Worm (Caenorhabditis elegans) whole organism, L4 larva: ENCODE data around the gene srx-17.

Source experiments
- D1046.2 ChIP-seq: fragments of 200-800 bp; sonication (Bioruptor generic); IDR thresholded peaks from 2 replicates; pipeline ENCODE4 v1.3.6; 2022; ENCODE audit warnings: missing genetic modification characterization, missing compliant biosample characterization
- F26F4.8 ChIP-seq: fragments of 200-800 bp; sonication (Bioruptor generic); conservative IDR thresholded peaks from 2 replicates; pipeline ENCODE4 v1.3.6; 2022; ENCODE audit warnings: missing genetic modification characterization, missing compliant biosample characterization
- F37D6.2 ChIP-seq: sonication (generic microtip); optimal IDR thresholded peaks from 2 replicates; lab custom pipeline; 2016; ENCODE audit warnings: mild to moderate bottlenecking, missing genetic modification characterization, missing compliant biosample characterization
- F44E2.7 ChIP-seq: fragments of 200-800 bp; sonication (Bioruptor generic); IDR thresholded peaks from 2 replicates; pipeline ENCODE4 v2.1.2; 2022; ENCODE audit warnings: missing genetic modification characterization, missing compliant biosample characterization
- Y5F2A.4 ChIP-seq: fragments of 200-800 bp; sonication (Bioruptor generic); optimal IDR thresholded peaks from 2 replicates; lab custom pipeline; 2018; ENCODE audit warnings: mild to moderate bottlenecking, missing genetic modification characterization, missing compliant biosample characterization
- ZK337.2 ChIP-seq: fragments of 200-800 bp; sonication (Bioruptor generic); IDR thresholded peaks from 2 replicates; pipeline ENCODE4 v1.3.6; 2022; ENCODE audit warnings: missing genetic modification reagents, missing genetic modification characterization, missing compliant biosample characterization
- aha-1 ChIP-seq: fragments of 150-350 bp; peaks from one replicate; lab custom pipeline; 2014; ENCODE audit warnings: missing biosample characterization, missing genetic modification characterization
- ceh-20 ChIP-seq: fragments of 200-800 bp; sonication (Bioruptor generic); IDR thresholded peaks from 2 replicates; pipeline ENCODE4 v1.3.6; 2022; ENCODE audit warnings: missing genetic modification reagents, missing genetic modification characterization, missing compliant biosample characterization
- ceh-28 ChIP-seq: fragments of 150-350 bp; optimal IDR thresholded peaks from 2 replicates; lab custom pipeline; 2014; ENCODE audit warnings: missing biosample characterization, missing genetic modification reagents, missing genetic modification characterization
- ceh-32 ChIP-seq: sonication (generic microtip); optimal IDR thresholded peaks from 2 replicates; lab custom pipeline; 2016; ENCODE audit warnings: mild to moderate bottlenecking, missing genetic modification characterization, missing compliant biosample characterization; ENCODE audit not compliant: poor library complexity
- ceh-62 ChIP-seq: sonication (generic microtip); optimal IDR thresholded peaks from 2 replicates; lab custom pipeline; 2017; ENCODE audit warnings: missing biosample characterization, missing genetic modification characterization
- ces-1 ChIP-seq: fragments of 150-350 bp; sonication (generic microtip); optimal IDR thresholded peaks from 4 replicates; lab custom pipeline; 2014; ENCODE audit warnings: missing biosample characterization, missing genetic modification reagents, missing genetic modification characterization
- ctbp-1 ChIP-seq: fragments of 200-800 bp; sonication (Bioruptor generic); IDR thresholded peaks from 2 replicates; pipeline ENCODE4 v1.3.6; 2022; ENCODE audit warnings: missing genetic modification reagents, missing genetic modification characterization, missing compliant biosample characterization
- daf-16 ChIP-seq, 3 experiments: sonication (generic microtip); optimal IDR thresholded peaks; 2 replicates each; lab custom pipeline; 2016 to 2017; ENCODE audit warnings: missing genetic modification characterization in 3 of 3, missing genetic modification reagents in 3 of 3, mild to moderate bottlenecking in 2 of 3, missing compliant biosample characterization in 2 of 3, missing biosample characterization in 1 of 3, moderate library complexity in 1 of 3
- daf-8 ChIP-seq: fragments of 200-800 bp; sonication (Bioruptor generic); IDR thresholded peaks from 2 replicates; pipeline ENCODE4 v1.3.6; 2022; ENCODE audit warnings: missing genetic modification characterization, missing compliant biosample characterization
- dpl-1 ChIP-seq: fragments of 150-350 bp; optimal IDR thresholded peaks from 2 replicates; lab custom pipeline; 2014; ENCODE audit warnings: missing biosample characterization, missing genetic modification reagents, missing genetic modification characterization
- egl-27 ChIP-seq: sonication (generic microtip); optimal IDR thresholded peaks from 3 replicates; lab custom pipeline; 2017; ENCODE audit warnings: missing biosample characterization, missing genetic modification reagents, missing genetic modification characterization
- fkh-10 ChIP-seq: fragments of 150-350 bp; optimal IDR thresholded peaks from 2 replicates; lab custom pipeline; 2014; ENCODE audit warnings: missing biosample characterization, missing genetic modification reagents, missing genetic modification characterization
- gei-8 ChIP-seq: fragments of 200-800 bp; sonication (Bioruptor generic); optimal IDR thresholded peaks from 2 replicates; lab custom pipeline; 2018; ENCODE audit warnings: mild to moderate bottlenecking, missing genetic modification characterization, missing compliant biosample characterization
- hif-1 ChIP-seq, 2 experiments: sonication (generic microtip); optimal IDR thresholded peaks; 2 replicates each; lab custom pipeline; 2016 to 2017; ENCODE audit warnings: missing compliant biosample characterization in 2 of 2, missing genetic modification characterization in 2 of 2, missing genetic modification reagents in 2 of 2, missing genotype in 2 of 2, mild to moderate bottlenecking in 1 of 2
- hlh-11 ChIP-seq: fragments of 200-800 bp; sonication (Bioruptor generic); optimal IDR thresholded peaks from 2 replicates; lab custom pipeline; 2018; ENCODE audit warnings: mild to moderate bottlenecking, missing genetic modification characterization, missing compliant biosample characterization
- hlh-30 ChIP-seq: sonication (generic microtip); optimal IDR thresholded peaks from 2 replicates; lab custom pipeline; 2017; ENCODE audit warnings: antibody characterized with exemption, mild to moderate bottlenecking, missing genetic modification characterization, missing compliant biosample characterization; ENCODE audit not compliant: insufficient read depth
- lim-7 ChIP-seq: fragments of 200-800 bp; sonication (Bioruptor generic); IDR thresholded peaks from 2 replicates; pipeline ENCODE4 v1.3.6; 2022; ENCODE audit warnings: missing genetic modification characterization, missing compliant biosample characterization
- lin-1 ChIP-seq: fragments of 200-800 bp; sonication (Bioruptor generic); IDR thresholded peaks from 2 replicates; pipeline ENCODE4 v1.3.6; 2022; ENCODE audit warnings: missing genetic modification reagents, missing genetic modification characterization, missing compliant biosample characterization
- lin-15B ChIP-seq: fragments of 150-350 bp; sonication (generic microtip); optimal IDR thresholded peaks from 3 replicates; lab custom pipeline; 2014; ENCODE audit warnings: missing biosample characterization, missing genetic modification characterization
- lsy-2 ChIP-seq, 2 experiments: fragments of 150-350 bp in 1 of 2; sonication (generic microtip) in 1 of 2; optimal IDR thresholded peaks; 2 replicates each; lab custom pipeline; 2014 to 2017; ENCODE audit warnings: missing biosample characterization in 2 of 2, missing genetic modification characterization in 2 of 2
- madf-5 ChIP-seq, 2 experiments: fragments of 200-800 bp; sonication (Bioruptor generic); IDR thresholded peaks; 2 replicates each; pipeline ENCODE4 v1.3.6; 2022; ENCODE audit warnings: missing compliant biosample characterization in 2 of 2, missing genetic modification characterization in 2 of 2
- madf-9 ChIP-seq: fragments of 200-800 bp; sonication (Bioruptor generic); conservative IDR thresholded peaks from 2 replicates; pipeline ENCODE4 v1.3.6; 2022; ENCODE audit warnings: missing genetic modification reagents, missing genetic modification characterization, missing compliant biosample characterization
- mdl-1 ChIP-seq, 2 experiments: fragments of 150-350 bp in 1 of 2; sonication (generic microtip) in 1 of 2; optimal IDR thresholded peaks; 2 replicates each; lab custom pipeline; 2014 to 2017; ENCODE audit warnings: missing biosample characterization in 2 of 2, missing genetic modification characterization in 2 of 2
- mes-2 ChIP-seq: sonication (generic microtip); optimal IDR thresholded peaks from 2 replicates; lab custom pipeline; 2016; ENCODE audit warnings: missing genotype, mild to moderate bottlenecking, missing genetic modification characterization, missing compliant biosample characterization; ENCODE audit not compliant: poor library complexity, severe bottlenecking
- nhr-102 ChIP-seq: sonication (generic microtip); optimal IDR thresholded peaks from 2 replicates; lab custom pipeline; 2016; ENCODE audit warnings: mild to moderate bottlenecking, missing genetic modification characterization, moderate library complexity, missing compliant biosample characterization
- nhr-111 ChIP-seq: fragments of 200-800 bp; sonication (Bioruptor generic); optimal IDR thresholded peaks from 2 replicates; lab custom pipeline; 2018; ENCODE audit warnings: mild to moderate bottlenecking, missing genetic modification characterization, missing compliant biosample characterization
- nhr-28 ChIP-seq: fragments of 150-350 bp; optimal IDR thresholded peaks from 2 replicates; lab custom pipeline; 2014; ENCODE audit warnings: missing biosample characterization, missing genetic modification characterization
- saeg-2 ChIP-seq: fragments of 200-800 bp; sonication (Bioruptor generic); IDR thresholded peaks from 2 replicates; pipeline ENCODE4 v1.3.6; 2022; ENCODE audit warnings: missing genetic modification reagents, missing genetic modification characterization, missing compliant biosample characterization
- sdz-12 ChIP-seq: fragments of 200-800 bp; sonication (Bioruptor generic); optimal IDR thresholded peaks from 2 replicates; lab custom pipeline; 2018; ENCODE audit warnings: mild to moderate bottlenecking, missing genetic modification characterization, missing compliant biosample characterization
- set-16 ChIP-seq: fragments of 200-800 bp; sonication (Bioruptor generic); IDR thresholded peaks from 2 replicates; pipeline ENCODE4 v1.3.6; 2022; ENCODE audit warnings: missing genetic modification reagents, missing genetic modification characterization, missing compliant biosample characterization
- spr-3 ChIP-seq: fragments of 200-800 bp; sonication (Bioruptor generic); optimal IDR thresholded peaks from 2 replicates; lab custom pipeline; 2018; ENCODE audit warnings: mild to moderate bottlenecking, missing genetic modification characterization, missing compliant biosample characterization
- unc-62 ChIP-seq, 3 experiments: fragments of 150-350 bp in 1 of 3; sonication (generic microtip); optimal IDR thresholded peaks in 2 of 3; peaks in 1 of 3; 1 replicate in 1 of 3; 2 replicates in 2 of 3; lab custom pipeline; 2014 to 2017; ENCODE audit warnings: missing biosample characterization in 3 of 3, missing genetic modification characterization in 3 of 3, missing genetic modification reagents in 3 of 3, missing genotype in 1 of 3
- zip-2 ChIP-seq: fragments of 150-350 bp; optimal IDR thresholded peaks from 2 replicates; lab custom pipeline; 2014; ENCODE audit warnings: missing biosample characterization, missing genetic modification characterization

Gene srx-17

DNA sequence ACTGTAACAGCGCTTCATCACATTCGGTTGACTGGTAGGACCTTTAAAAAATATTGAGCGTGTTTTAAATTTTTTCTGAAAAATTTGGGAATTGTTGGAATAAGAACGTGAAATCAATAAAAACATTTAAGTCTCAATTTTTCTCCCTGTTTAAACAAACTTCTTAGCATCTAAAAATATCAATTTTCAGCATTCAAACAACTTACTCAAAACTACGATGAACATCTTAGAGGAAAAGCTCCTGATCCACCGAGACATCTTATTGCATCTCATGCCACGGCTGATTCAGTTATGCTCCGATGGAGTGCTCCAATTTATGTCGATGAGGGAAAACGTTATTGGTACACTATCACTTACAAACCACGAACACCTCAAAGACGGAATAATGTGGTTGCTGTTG, 41.8 kb upstream of the srx-17 start:
- TF ChIP-seq gei-8 (GFP tag; lab: Kevin White, UChicago) (no peak), nhr-102 (tag; lab: Kevin White, UChicago) (no peak), spr-3 (GFP tag; lab: Kevin White, UChicago) (no peak), nhr-111 (GFP tag; lab: Kevin White, UChicago) (no peak), unc-62 (GFP tag; optimal IDR thresholded peaks at IDR 0.05 in 1 of 2; lab: Kevin White, UChicago) (peak in 1 of 2 experiments; percentile 92), unc-62 (tag; optimal IDR thresholded peaks at IDR 0.05; lab: Kevin White, UChicago) (no peak), mdl-1 (tag; optimal IDR thresholded peaks at IDR 0.05; lab: Kevin White, UChicago) (no peak), Y5F2A.4 (GFP tag; lab: Kevin White, UChicago) (no peak)

- TF ChIP-seq fkh-10 (GFP tag; lab: Kevin White, UChicago), result no peak
- TF ChIP-seq hlh-30 (tag; lab: Kevin White, UChicago), result peak; percentile 36
- TF ChIP-seq madf-5 (GFP tag; IDR thresholded peaks at IDR 0.05; lab: Robert Waterston, UW), result no peak
- no peak for TF ChIP-seq F44E2.7 (GFP tag; lab: Robert Waterston, UW)
- TF ChIP-seq set-16 (GFP tag; lab: Robert Waterston, UW), result peak; percentile 77
- TF ChIP-seq unc-62 (GFP tag; optimal IDR thresholded peaks at IDR 0.05 in 1 of 2; lab: Kevin White, UChicago), result peak in 1 of 2 experiments; percentile 82
- no peak for TF ChIP-seq unc-62 (tag; optimal IDR thresholded peaks at IDR 0.05; lab: Kevin White, UChicago)
- TF ChIP-seq lin-1 (GFP tag; lab: Robert Waterston, UW), result no peak
Measured at ce11 chrV:13803902-13804301, 37.1 kb upstream of the srx-17 start, which contains the start of gene swan-2. Gene swan-2, minus strand, starts transcription at chrV:13804281.

ce11 chrV:13807232-13807631, 33.8 kb upstream of the srx-17 start, which contains the start of gene swan-1:
Gene swan-1, minus strand, starts transcription at chrV:13807237.
- TF ChIP-seq zip-2 (tag; lab: Kevin White, UChicago) (no peak), F26F4.8 (GFP tag; lab: Robert Waterston, UW) (no peak), hif-1 (tag; optimal IDR thresholded peaks at IDR 0.05; lab: Kevin White, UChicago) (no peak), daf-16 (GFP tag; optimal IDR thresholded peaks at IDR 0.05; lab: Kevin White, UChicago) (peak in 1 of 2 experiments; percentile 3), daf-16 (tag; optimal IDR thresholded peaks at IDR 0.05; lab: Kevin White, UChicago) (no peak), madf-5 (GFP tag; IDR thresholded peaks at IDR 0.05; lab: Robert Waterston, UW) (no peak), lsy-2 (tag; optimal IDR thresholded peaks at IDR 0.05; lab: Kevin White, UChicago) (peak in 1 of 2 experiments; percentile 9), hlh-11 (tag; lab: Kevin White, UChicago) (peak; percentile 1), sdz-12 (GFP tag; lab: Kevin White, UChicago) (no peak), ces-1 (GFP tag; lab: Kevin White, UChicago) (no peak), madf-9 (GFP tag; lab: Robert Waterston, UW) (no peak), daf-8 (GFP tag; lab: Robert Waterston, UW) (no peak), ceh-32 (tag; lab: Kevin White, UChicago) (no peak)

DNA sequence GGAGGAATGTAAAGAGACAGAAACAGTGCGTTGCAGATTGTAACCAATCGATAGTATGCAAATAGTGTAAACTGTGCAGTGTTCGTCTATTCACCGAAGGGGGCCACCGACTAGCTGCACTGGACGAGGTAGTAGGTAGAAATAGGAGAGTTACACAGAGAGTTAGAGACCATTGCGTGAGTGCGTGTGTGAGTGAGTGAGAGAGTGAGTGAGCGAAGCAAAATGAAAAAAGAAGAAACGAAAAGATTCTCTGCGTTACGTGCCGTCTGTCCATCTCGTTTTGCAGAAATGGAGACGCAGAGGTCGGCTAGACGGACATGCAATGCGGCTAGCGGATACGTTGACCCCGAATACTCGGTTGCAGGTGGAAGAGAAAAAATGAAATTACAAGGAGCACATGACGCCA, 32.5 kb upstream of the srx-17 start:
- TF ChIP-seq ceh-28, result peak; percentile 16
- TF ChIP-seq ceh-20, result peak; percentile 25; the same call in 1 of the 2 replicates
- TF ChIP-seq F37D6.2, result peak; percentile 25
- peak in 1 of 2 experiments; percentile 94 for TF ChIP-seq unc-62 (GFP tag; optimal IDR thresholded peaks at IDR 0.05 in 1 of 2; lab: Kevin White, UChicago)
- TF ChIP-seq unc-62 (tag; optimal IDR thresholded peaks at IDR 0.05; lab: Kevin White, UChicago), result no peak
- peak; percentile 66 for TF ChIP-seq nhr-28 (tag; lab: Kevin White, UChicago)
- TF ChIP-seq ceh-62, result no peak
- TF ChIP-seq set-16 (GFP tag; lab: Robert Waterston, UW), result peak; percentile 17; the same call in 1 of the 2 replicates
- no peak for TF ChIP-seq ZK337.2 (GFP tag; lab: Robert Waterston, UW)
- TF ChIP-seq nhr-111 (GFP tag; lab: Kevin White, UChicago), result no peak
- no peak for TF ChIP-seq egl-27 (tag; lab: Kevin White, UChicago)
- no peak for TF ChIP-seq ces-1 (GFP tag; lab: Kevin White, UChicago)
- no peak; the same call in 1 of the 2 replicates for TF ChIP-seq lim-7 (GFP tag; lab: Robert Waterston, UW)
- peak; percentile 66; the same call in 1 of the 2 replicates for TF ChIP-seq ctbp-1 (GFP tag; lab: Robert Waterston, UW)
- peak in 1 of 2 experiments; percentile 78 for TF ChIP-seq mdl-1 (tag; optimal IDR thresholded peaks at IDR 0.05; lab: Kevin White, UChicago)
- no peak for TF ChIP-seq saeg-2 (GFP tag; lab: Robert Waterston, UW)
- TF ChIP-seq dpl-1 (GFP tag; lab: Kevin White, UChicago), result peak; percentile 19
- TF ChIP-seq D1046.2 (GFP tag; lab: Robert Waterston, UW), result no peak
- no peak for TF ChIP-seq lin-15B
- TF ChIP-seq zip-2 (tag; lab: Kevin White, UChicago), result no peak
- TF ChIP-seq hlh-30 (tag; lab: Kevin White, UChicago), result peak; percentile 49
- no peak for TF ChIP-seq daf-8 (GFP tag; lab: Robert Waterston, UW)
- peak in 1 of 2 experiments; percentile 1 for TF ChIP-seq daf-16 (GFP tag; optimal IDR thresholded peaks at IDR 0.05; lab: Kevin White, UChicago)
- peak; percentile 49 for TF ChIP-seq daf-16 (tag; optimal IDR thresholded peaks at IDR 0.05; lab: Kevin White, UChicago)
- peak; percentile 75 for TF ChIP-seq mes-2 (tag; lab: Kevin White, UChicago)
- TF ChIP-seq aha-1 (tag; lab: Kevin White, UChicago), result peak; percentile 84
